Worm (Caenorhabditis elegans): ENCODE data around the gene srx-13.

DNA sequence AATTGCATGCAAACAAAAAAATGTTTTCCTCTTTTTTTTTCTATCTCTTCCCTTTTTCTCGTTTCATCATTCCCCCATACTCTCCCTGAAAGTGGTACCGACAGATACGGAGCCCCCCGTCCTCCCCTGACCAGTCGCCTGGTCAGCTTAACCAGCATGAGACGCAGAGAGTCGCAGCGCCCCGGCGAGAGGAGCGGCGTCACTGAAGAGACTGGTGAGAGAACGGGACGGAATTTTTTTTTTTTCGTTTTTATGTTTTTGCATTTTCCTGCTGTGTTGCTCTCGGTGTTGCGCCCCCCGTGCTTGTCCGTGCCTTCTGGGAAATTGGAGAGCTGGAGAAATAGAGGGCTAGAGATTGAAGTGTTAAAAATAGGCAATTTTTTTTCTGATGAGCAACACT is 48.1 kb downstream of the srx-13 start:
- TF ChIP-seq dve-1 (tag; optimal IDR thresholded peaks at IDR 0.05) (no peak), eyg-1 (tag; optimal IDR thresholded peaks at IDR 0.05) (no peak), nhr-11 (tag; optimal IDR thresholded peaks at IDR 0.05) (no peak)

Data from whole organism, late embryonic.